Worm (Caenorhabditis elegans): ENCODE data around the gene H12I13.6.

- TF ChIP-seq ces-1 (GFP tag; optimal IDR thresholded peaks at IDR 0.05) (no peak), unc-39 (tag; optimal IDR thresholded peaks at IDR 0.05) (no peak), flh-1 (GFP tag; optimal IDR thresholded peaks at IDR 0.05) (no peak), snpc-4 (tag; optimal IDR thresholded peaks at IDR 0.05) (no peak), pha-4 (tag; optimal IDR thresholded peaks at IDR 0.05) (no peak), unc-62 (GFP tag; optimal IDR thresholded peaks at IDR 0.05) (no peak), lin-13 (tag; optimal IDR thresholded peaks at IDR 0.05) (no peak), nhr-28 (tag; optimal IDR thresholded peaks at IDR 0.05) (no peak), mab-5 (tag; optimal IDR thresholded peaks at IDR 0.05) (no peak), cnd-1 (tag; optimal IDR thresholded peaks at IDR 0.05) (no peak), ham-2 (GFP tag; optimal IDR thresholded peaks at IDR 0.05) (no peak), elt-3 (tag; optimal IDR thresholded peaks at IDR 0.05) (no peak)
Measured at ce11 chrII:6099500-6099899, 21.8 kb downstream of the H12I13.6 start, which contains the start of gene rgs-3.
